Worm (Caenorhabditis elegans) whole organism, early embryonic: ENCODE measurements around the gene arx-2.

Experiments
- F13C5.2 ChIP-seq: sonication (generic microtip); optimal IDR thresholded peaks from 2 replicates; lab custom pipeline; 2017; ENCODE audit warnings: mild to moderate bottlenecking, missing genetic modification characterization, inconsistent platforms, missing compliant biosample characterization
- ama-1 ChIP-seq: fragments of 150-350 bp; optimal IDR thresholded peaks from 2 replicates; lab custom pipeline; 2014
- ceh-36 ChIP-seq: sonication (generic microtip); optimal IDR thresholded peaks from 2 replicates; lab custom pipeline; 2016; ENCODE audit warnings: missing genetic modification characterization, inconsistent platforms, missing compliant biosample characterization
- ets-7 ChIP-seq: sonication (generic microtip); optimal IDR thresholded peaks from 2 replicates; lab custom pipeline; 2016; ENCODE audit warnings: missing genotype, missing genetic modification characterization, missing compliant biosample characterization
- flt-1 ChIP-seq: fragments of 200-800 bp; sonication (Bioruptor generic); IDR thresholded peaks from 2 replicates; pipeline ENCODE4 v1.3.6; 2022; ENCODE audit warnings: missing genetic modification characterization, missing compliant biosample characterization
- hmbx-1 ChIP-seq: sonication (generic microtip); optimal IDR thresholded peaks from 2 replicates; lab custom pipeline; 2016; ENCODE audit warnings: mild to moderate bottlenecking, missing genetic modification characterization, missing compliant biosample characterization
- hmg-4 ChIP-seq: fragments of 200-800 bp; sonication (Bioruptor generic); optimal IDR thresholded peaks from 2 replicates; lab custom pipeline; 2018; ENCODE audit warnings: mild to moderate bottlenecking, missing genetic modification characterization, missing compliant biosample characterization
- pes-1 ChIP-seq: fragments of 200-800 bp; sonication (Bioruptor generic); IDR thresholded peaks from 2 replicates; pipeline ENCODE4 v1.3.6; 2022; ENCODE audit warnings: missing genetic modification reagents, missing genetic modification characterization, missing compliant biosample characterization
- scrt-1 ChIP-seq: fragments of 200-800 bp; sonication (Bioruptor generic); IDR thresholded peaks from 2 replicates; pipeline ENCODE4 v1.3.6; 2022; ENCODE audit warnings: missing genetic modification characterization, missing compliant biosample characterization
- sea-1 ChIP-seq: fragments of 200-800 bp; sonication (Bioruptor generic); conservative IDR thresholded peaks from 2 replicates; pipeline ENCODE4 v1.3.6; 2022; ENCODE audit warnings: missing genetic modification characterization, missing compliant biosample characterization
- tbx-11 ChIP-seq: fragments of 200-800 bp; sonication (Bioruptor generic); IDR thresholded peaks from 2 replicates; pipeline ENCODE4 v1.3.6; 2022; ENCODE audit warnings: missing genetic modification characterization, missing compliant biosample characterization
- tbx-37 ChIP-seq: fragments of 200-800 bp; sonication (Bioruptor generic); conservative IDR thresholded peaks from 2 replicates; pipeline ENCODE4 v1.3.6; 2022; ENCODE audit warnings: missing genetic modification reagents, missing genetic modification characterization, missing compliant biosample characterization

ce11 chrV:10381726-10382125, 43.6 kb upstream of the arx-2 start, which contains the start of gene abu-1:
- no peak for TF ChIP-seq ets-7 (tag; lab: Kevin White, UChicago)
- no peak for TF ChIP-seq scrt-1 (GFP tag; lab: Robert Waterston, UW)
- no peak for TF ChIP-seq hmg-4 (GFP tag; lab: Kevin White, UChicago)
- no peak for TF ChIP-seq F13C5.2 (tag; lab: Kevin White, UChicago)
- no peak for TF ChIP-seq tbx-37 (GFP tag; lab: Robert Waterston, UW)
- TF ChIP-seq ama-1 (lab: Kevin White, UChicago) = no peak
- TF ChIP-seq ceh-36 (tag; lab: Kevin White, UChicago) = no peak
- no peak for TF ChIP-seq tbx-11 (GFP tag; lab: Robert Waterston, UW)
- TF ChIP-seq flt-1 (GFP tag; lab: Robert Waterston, UW) = no peak
- no peak for TF ChIP-seq pes-1 (GFP tag; lab: Robert Waterston, UW)
- TF ChIP-seq sea-1 (GFP tag; lab: Robert Waterston, UW) = no peak
- no peak for TF ChIP-seq hmbx-1 (tag; lab: Kevin White, UChicago)
